Worm (Caenorhabditis elegans): ENCODE data around the gene H34I24.2.

H34I24.2 gene

DNA sequence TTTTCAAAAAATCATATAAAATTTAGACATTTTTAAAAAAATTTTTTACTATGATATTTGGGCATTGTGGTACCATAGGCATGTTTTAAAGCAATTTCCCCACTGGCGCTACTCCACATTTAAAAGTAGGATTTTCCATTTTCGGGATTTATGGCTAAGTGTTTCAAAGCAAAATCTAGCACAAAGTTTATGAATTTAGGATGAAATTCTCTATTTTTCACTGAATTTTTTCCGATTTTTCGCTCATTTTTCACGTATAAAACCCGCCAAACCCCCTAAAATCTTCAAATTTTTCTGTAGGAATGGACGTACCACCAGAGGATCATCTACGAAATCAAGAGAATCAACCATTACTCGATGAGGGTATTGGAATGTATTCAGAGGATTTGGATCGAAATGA, 22.9 kb upstream of the H34I24.2 start, which contains the start of gene pipp-4P:
pipp-4P (plus strand) TSS at position 301 of the 400 bp plus-strand sequence.
- no peak for TF ChIP-seq cnd-1 (tag; optimal IDR thresholded peaks at IDR 0.05)
- no peak for TF ChIP-seq hlh-1 (tag; optimal IDR thresholded peaks at IDR 0.05)
- TF ChIP-seq nhr-28 (tag; optimal IDR thresholded peaks at IDR 0.05) = no peak
- no peak for TF ChIP-seq bed-3 (GFP tag; optimal IDR thresholded peaks at IDR 0.05)
- no peak for TF ChIP-seq nhr-12 (tag; optimal IDR thresholded peaks at IDR 0.05)
- no peak for TF ChIP-seq elt-1 (tag; optimal IDR thresholded peaks at IDR 0.05; ENCODE audit: borderline replicate concordance, insufficient read depth)
- TF ChIP-seq sptf-1 (tag; optimal IDR thresholded peaks at IDR 0.05) = no peak
- TF ChIP-seq mls-2 (tag; optimal IDR thresholded peaks at IDR 0.05) = no peak
- TF ChIP-seq snpc-4 (tag; optimal IDR thresholded peaks at IDR 0.05) = no peak
- TF ChIP-seq elt-3 (tag; optimal IDR thresholded peaks at IDR 0.05) = no peak
- no peak for TF ChIP-seq lsy-2 (tag; optimal IDR thresholded peaks at IDR 0.05)
- TF ChIP-seq lin-32 (GFP tag; optimal IDR thresholded peaks at IDR 0.05) = no peak
- TF ChIP-seq pha-4 (tag; optimal IDR thresholded peaks at IDR 0.05) = no peak
- no peak for TF ChIP-seq blmp-1 (tag; optimal IDR thresholded peaks at IDR 0.05)
- TF ChIP-seq unc-120 (tag; optimal IDR thresholded peaks at IDR 0.05; ENCODE audit: poor library complexity, severe bottlenecking) = no peak
- no peak for TF ChIP-seq lin-13 (tag; optimal IDR thresholded peaks at IDR 0.05)
- TF ChIP-seq M03D4.4 (tag; optimal IDR thresholded peaks at IDR 0.05) = no peak
- TF ChIP-seq ceh-43 (GFP tag; optimal IDR thresholded peaks at IDR 0.05) = no peak
- TF ChIP-seq mep-1 (tag; optimal IDR thresholded peaks at IDR 0.05) = no peak

DNA sequence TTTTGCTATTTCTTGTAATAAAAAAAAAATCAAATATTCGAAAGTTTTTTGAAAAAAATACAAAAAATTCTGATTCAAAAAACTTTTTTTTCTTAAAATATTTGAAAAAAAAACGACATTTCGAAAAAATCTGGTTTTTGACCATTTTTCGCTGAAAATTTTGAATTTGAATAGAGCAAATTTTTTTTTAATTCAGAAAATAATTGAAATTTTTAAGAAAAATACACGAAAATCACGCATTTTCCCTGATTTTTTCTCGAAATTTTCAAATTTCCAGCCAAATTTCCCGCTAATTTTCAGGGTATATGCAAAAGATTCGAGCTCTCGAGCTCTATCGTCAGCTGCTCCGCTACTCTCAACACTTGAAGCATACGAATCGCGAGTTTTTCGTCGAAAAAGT, 15.1 kb upstream of the H34I24.2 start, which contains the start of gene Y71H2AM.1:
Y71H2AM.1 (plus strand) TSS at position 301 of the 400 bp plus-strand sequence.
- TF ChIP-seq snpc-4 (tag; optimal IDR thresholded peaks at IDR 0.05) (no peak), blmp-1 (tag; optimal IDR thresholded peaks at IDR 0.05) (no peak), nhr-76 (tag; optimal IDR thresholded peaks at IDR 0.05) (no peak), lin-13 (tag; optimal IDR thresholded peaks at IDR 0.05) (no peak), nhr-237 (tag; optimal IDR thresholded peaks at IDR 0.05) (no peak), unc-39 (tag; optimal IDR thresholded peaks at IDR 0.05) (no peak), nhr-12 (tag; optimal IDR thresholded peaks at IDR 0.05) (no peak)

DNA sequence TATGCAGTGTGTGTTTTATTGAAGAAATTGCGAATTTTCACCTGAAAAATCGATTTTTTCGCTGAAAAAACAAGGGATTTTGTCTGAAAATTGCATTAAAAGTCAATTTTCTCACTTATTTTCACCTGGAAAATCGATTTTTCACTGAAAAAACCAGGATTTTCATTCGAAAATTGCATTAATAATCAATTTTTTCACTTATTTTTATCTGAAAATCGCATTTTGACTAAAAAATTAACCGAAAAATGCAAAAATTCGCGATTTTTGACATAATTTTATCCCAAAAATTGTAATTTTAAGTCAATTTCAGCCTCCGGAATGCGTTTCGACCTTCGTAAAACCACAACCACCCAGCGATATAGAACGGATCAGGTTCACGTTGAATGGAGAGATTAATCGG, 9.4 kb upstream of the H34I24.2 start, which contains the start of gene Y71H2AM.29:
Y71H2AM.29 (plus strand) TSS at position 301 of the 400 bp plus-strand sequence.
- TF ChIP-seq nhr-2 (tag; optimal IDR thresholded peaks at IDR 0.05) = no peak
- no peak for TF ChIP-seq ham-2 (GFP tag; optimal IDR thresholded peaks at IDR 0.05)
- TF ChIP-seq flh-1 (GFP tag; optimal IDR thresholded peaks at IDR 0.05) = no peak

DNA sequence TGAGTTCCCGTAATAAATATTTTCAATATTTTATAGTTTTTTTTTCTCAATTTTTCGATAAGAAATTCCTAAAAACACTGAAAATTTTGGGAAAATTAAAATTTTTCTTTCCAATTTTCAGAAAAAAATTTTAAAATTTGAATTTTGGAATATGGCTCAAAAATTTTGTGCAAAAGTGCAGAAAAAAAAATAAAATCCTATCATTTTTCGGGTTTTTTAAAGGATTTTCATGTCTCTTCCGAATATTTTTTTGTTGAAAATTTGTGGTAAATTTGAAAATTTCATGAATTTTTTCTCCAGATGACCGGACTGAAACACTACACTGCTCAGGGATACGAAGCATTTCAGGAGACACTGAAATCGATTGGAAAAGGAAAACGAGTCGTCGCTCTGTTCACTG, 7.5 kb upstream of the H34I24.2 start, which contains the start of gene txdc-17:
txdc-17 (plus strand) TSS at position 301 of the 400 bp plus-strand sequence.
- no peak for TF ChIP-seq unc-39 (tag; optimal IDR thresholded peaks at IDR 0.05)

DNA sequence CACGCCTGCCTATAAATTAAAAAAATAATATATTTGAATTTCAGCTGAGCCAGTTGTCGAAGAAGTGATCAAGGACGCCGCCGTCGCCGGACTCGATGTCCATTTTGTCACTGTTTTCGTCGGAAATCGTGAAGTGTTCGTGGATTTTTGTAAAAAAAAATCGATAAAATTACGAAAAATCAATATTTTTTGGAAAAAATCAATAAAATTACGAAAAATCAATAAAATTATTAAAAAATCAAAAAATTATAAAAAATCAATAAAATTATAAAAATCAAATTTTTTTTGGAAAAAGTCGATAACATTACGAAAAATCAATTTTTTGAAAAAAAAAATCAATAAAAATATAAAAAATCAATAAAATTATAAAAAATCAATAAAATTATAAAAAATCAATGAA, 6.8 kb upstream of the H34I24.2 start:
- no peak for TF ChIP-seq blmp-1 (tag; optimal IDR thresholded peaks at IDR 0.05)

DNA sequence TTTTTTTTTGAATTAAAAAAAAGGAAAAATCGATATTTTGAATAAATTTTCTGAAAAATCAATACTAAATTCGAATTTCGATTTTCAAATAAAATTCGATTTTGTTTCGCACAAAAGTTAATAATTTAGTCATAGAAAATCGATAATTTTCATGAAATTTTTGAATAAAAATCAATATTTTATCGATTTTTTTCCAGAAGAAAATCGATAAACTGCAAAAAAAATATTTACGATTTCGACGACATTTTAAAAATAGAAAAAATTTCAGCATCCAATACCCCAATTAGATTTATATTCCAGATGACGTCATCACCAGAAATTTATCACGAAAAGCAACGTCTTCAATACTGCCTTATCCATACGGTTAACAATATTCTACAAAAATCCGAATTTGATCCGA, 5.5 kb upstream of the H34I24.2 start, which contains the start of gene josd-1:
josd-1 (plus strand) TSS at position 301 of the 400 bp plus-strand sequence.
- TF ChIP-seq snpc-4 (tag; optimal IDR thresholded peaks at IDR 0.05) (no peak), zip-8 (tag; optimal IDR thresholded peaks at IDR 0.05) (peak; percentile 79)

DNA sequence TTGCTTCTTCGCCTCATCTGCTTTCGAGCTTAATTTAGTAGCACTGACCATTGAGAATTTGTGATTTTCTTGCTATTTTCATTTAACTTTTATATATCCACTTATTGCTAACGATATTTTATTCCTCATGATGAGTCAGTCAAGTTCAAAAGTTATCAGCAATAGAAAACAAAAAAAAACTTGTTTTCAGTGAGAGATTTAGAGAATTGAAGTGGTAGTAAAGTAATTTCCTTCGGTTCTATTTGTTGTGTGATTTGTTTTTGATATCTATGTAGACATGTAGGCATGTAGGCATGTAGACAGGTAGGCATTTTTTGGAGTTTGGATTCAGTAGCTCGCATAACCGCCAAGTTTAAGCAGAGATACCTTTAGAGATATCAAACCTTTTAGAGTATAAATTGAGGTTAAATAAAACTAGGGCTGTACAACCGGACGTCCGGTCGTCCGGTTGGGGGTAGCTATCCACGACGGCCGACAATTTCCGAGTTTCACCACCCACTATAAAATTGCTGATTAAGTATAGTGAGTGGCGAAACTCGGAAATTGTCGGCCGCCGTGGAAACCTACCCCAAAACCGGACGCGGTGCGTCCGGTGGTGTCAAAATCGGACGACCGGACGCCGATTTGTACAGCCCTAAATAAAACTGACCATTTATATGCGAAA, 835 bp upstream of the H34I24.2 start, which contains the start of gene Y71H2AR.2:
Y71H2AR.2 (minus strand) TSS at position 51 of the 664 bp plus-strand sequence.
- no peak for TF ChIP-seq sem-2 (GFP tag; optimal IDR thresholded peaks at IDR 0.05)

All from whole organism, mixed stage, embryonic.